Fruit fly (Drosophila melanogaster) whole organism, embryonic: ENCODE data around the gene Col4a1.

Source experiments
- Asciz ChIP-seq: fragments of 200-800 bp; sonication (Bioruptor generic); optimal IDR thresholded peaks from 2 replicates; lab custom pipeline; 2017; ENCODE audit warnings: missing biosample characterization, mild to moderate bottlenecking, missing genetic modification characterization, missing genetic modification reagents
- B-H1 ChIP-seq: fragments of 200-800 bp; sonication (Bioruptor generic); IDR thresholded peaks from 3 replicates; pipeline ENCODE4 v1.3.6; 2022; ENCODE audit warnings: missing biosample characterization, missing genetic modification characterization
- Bgb ChIP-seq: fragments of 200-800 bp; sonication (Bioruptor generic); IDR thresholded peaks from 2 replicates; pipeline ENCODE4 v1.3.6; 2022; ENCODE audit warnings: missing biosample characterization, missing genetic modification characterization; ENCODE audit not compliant: partially characterized antibody
- CG10979 ChIP-seq: fragments of 200-800 bp; sonication (Bioruptor generic); optimal IDR thresholded peaks from 2 replicates; lab custom pipeline; 2018; ENCODE audit warnings: missing biosample characterization, mild to moderate bottlenecking, missing genetic modification characterization, moderate library complexity
- CG13287 ChIP-seq: fragments of 200-800 bp; sonication (Bioruptor generic); IDR thresholded peaks from 2 replicates; pipeline ENCODE4 v1.3.6; 2022; ENCODE audit warnings: missing biosample characterization, missing genetic modification characterization; ENCODE audit not compliant: partially characterized antibody
- CG13296 ChIP-seq: fragments of 200-800 bp; sonication (Bioruptor generic); optimal IDR thresholded peaks from 3 replicates; lab custom pipeline; 2018; ENCODE audit warnings: missing biosample characterization, mild to moderate bottlenecking, missing genetic modification characterization
- CG14965 ChIP-seq: fragments of 200-800 bp; sonication (Bioruptor generic); optimal IDR thresholded peaks from 2 replicates; lab custom pipeline; 2016; ENCODE audit warnings: missing biosample characterization, missing genetic modification characterization, borderline replicate concordance
- CG17328 ChIP-seq: fragments of 200-800 bp; sonication (Bioruptor generic); IDR thresholded peaks from 2 replicates; pipeline ENCODE4 v1.3.6; 2022; ENCODE audit warnings: missing biosample characterization, missing genetic modification characterization
- CG17802 ChIP-seq: fragments of 200-800 bp; sonication (Bioruptor generic); optimal IDR thresholded peaks from 2 replicates; lab custom pipeline; 2018; ENCODE audit warnings: missing biosample characterization, mild to moderate bottlenecking, missing genetic modification characterization, moderate library complexity
- CG18599 ChIP-seq: fragments of 200-800 bp; sonication (Bioruptor generic); optimal IDR thresholded peaks from 3 replicates; lab custom pipeline; 2017; ENCODE audit warnings: missing biosample characterization, missing genetic modification characterization, mild to moderate bottlenecking, moderate library complexity, missing genetic modification reagents
- CG34376 ChIP-seq: fragments of 200-800 bp; sonication (Bioruptor generic); optimal IDR thresholded peaks from 2 replicates; lab custom pipeline; 2018; ENCODE audit warnings: missing biosample characterization, mild to moderate bottlenecking, missing genetic modification characterization
- CG4854 ChIP-seq: fragments of 200-800 bp; sonication (Bioruptor generic); optimal IDR thresholded peaks from 2 replicates; lab custom pipeline; 2016; ENCODE audit warnings: missing biosample characterization, missing genetic modification characterization, inconsistent platforms
- CG6791 ChIP-seq: fragments of 200-800 bp; sonication (Bioruptor generic); IDR thresholded peaks from 3 replicates; pipeline ENCODE4 v1.3.6; 2022; ENCODE audit warnings: missing biosample characterization, missing genetic modification characterization; ENCODE audit not compliant: partially characterized antibody
- CG6813 ChIP-seq: fragments of 200-800 bp; sonication (Bioruptor generic); optimal IDR thresholded peaks from 2 replicates; lab custom pipeline; 2017; ENCODE audit warnings: missing biosample characterization, missing genetic modification characterization, mild to moderate bottlenecking, moderate library complexity, missing genetic modification reagents
- CG6854 ChIP-seq: fragments of 200-800 bp; sonication (Bioruptor generic); optimal IDR thresholded peaks from 3 replicates; lab custom pipeline; 2017; ENCODE audit warnings: missing biosample characterization, mild to moderate bottlenecking, missing genetic modification characterization
- CG7928 ChIP-seq: fragments of 200-800 bp; sonication (Bioruptor generic); optimal IDR thresholded peaks from 2 replicates; lab custom pipeline; 2017; ENCODE audit warnings: missing biosample characterization, mild to moderate bottlenecking, missing genetic modification characterization
- CG8290 ChIP-seq, 3 experiments: fragments of 200-800 bp; sonication (Bioruptor generic); optimal IDR thresholded peaks; 2 replicates each; lab custom pipeline; 2016 to 2019; ENCODE audit warnings: missing biosample characterization in 3 of 3, missing genetic modification characterization in 3 of 3, mild to moderate bottlenecking in 2 of 3, moderate library complexity in 1 of 3
- CTCF ChIP-seq: fragments of 200-800 bp; sonication (Bioruptor generic); optimal IDR thresholded peaks from 2 replicates; lab custom pipeline; 2017; ENCODE audit warnings: missing biosample characterization, mild to moderate bottlenecking, missing genetic modification characterization, moderate library complexity
- Deaf1 ChIP-seq: fragments of 200-800 bp; optimal IDR thresholded peaks from 3 replicates; lab custom pipeline; 2019; ENCODE audit warnings: missing biosample characterization, mild to moderate bottlenecking, missing genetic modification characterization, moderate library complexity
- Fer1 ChIP-seq: fragments of 200-800 bp; sonication (Bioruptor generic); optimal IDR thresholded peaks from 2 replicates; lab custom pipeline; 2017; ENCODE audit warnings: missing biosample characterization, mild to moderate bottlenecking, missing genetic modification characterization
- Gsc ChIP-seq: fragments of 200-800 bp; sonication (Bioruptor generic); IDR thresholded peaks from 2 replicates; pipeline ENCODE4 v1.3.6; 2022; ENCODE audit warnings: missing biosample characterization, missing genetic modification characterization
- Hand ChIP-seq: fragments of 200-800 bp; sonication (Bioruptor generic); optimal IDR thresholded peaks from 2 replicates; lab custom pipeline; 2017; ENCODE audit warnings: mild to moderate bottlenecking, missing biosample characterization, missing genetic modification reagents, missing genetic modification characterization
- MBD-R2 ChIP-seq: fragments of 200-800 bp; sonication (Bioruptor generic); IDR thresholded peaks from 2 replicates; pipeline ENCODE4 v1.3.6; 2022; ENCODE audit warnings: missing biosample characterization, missing genetic modification characterization
- Med ChIP-seq: fragments of 200-800 bp; sonication (Bioruptor generic); peaks from one replicate; lab custom pipeline; 2016; ENCODE audit warnings: missing biosample characterization, missing genetic modification characterization, mild to moderate bottlenecking, inconsistent platforms, moderate library complexity
- Nf-YB ChIP-seq: fragments of 200-800 bp; sonication (Bioruptor generic); optimal IDR thresholded peaks from 3 replicates; lab custom pipeline; 2019; ENCODE audit warnings: missing biosample characterization, mild to moderate bottlenecking, missing genetic modification characterization, moderate library complexity
- Sin3A ChIP-seq: fragments of >200 bp; optimal IDR thresholded peaks from 2 replicates; lab custom pipeline; 2018
- Trl ChIP-seq, 3 experiments: fragments of >200 bp in 2 of 3; fragments of 200-800 bp in 1 of 3; sonication (Bioruptor generic) in 1 of 3; optimal IDR thresholded peaks; 2 replicates in 1 of 3; 3 replicates in 2 of 3; lab custom pipeline; 2016 to 2017; ENCODE audit warnings: missing biosample characterization in 1 of 3, missing genetic modification characterization in 1 of 3
- amos ChIP-seq: fragments of 200-800 bp; sonication (Bioruptor generic); IDR thresholded peaks from 2 replicates; pipeline ENCODE4 v1.3.6; 2022; ENCODE audit warnings: missing biosample characterization, missing genetic modification characterization; ENCODE audit not compliant: partially characterized antibody
- ap ChIP-seq: fragments of 200-800 bp; sonication (Bioruptor generic); IDR thresholded peaks from 2 replicates; pipeline ENCODE4 v1.3.6; 2022; ENCODE audit warnings: missing biosample characterization, missing genetic modification characterization
- ci ChIP-seq: fragments of 200-800 bp; sonication (Bioruptor generic); IDR thresholded peaks from 3 replicates; pipeline ENCODE4 v1.3.6; 2022; ENCODE audit warnings: missing biosample characterization, missing genetic modification characterization
- corto ChIP-seq: fragments of 200-800 bp; sonication (Bioruptor generic); optimal IDR thresholded peaks from 2 replicates; lab custom pipeline; 2016; ENCODE audit warnings: missing biosample characterization, mild to moderate bottlenecking, missing genetic modification characterization, moderate library complexity
- crol ChIP-seq: fragments of 200-800 bp; sonication (Bioruptor generic); IDR thresholded peaks from 2 replicates; pipeline ENCODE4 v1.3.6; 2022; ENCODE audit warnings: missing biosample characterization, missing genetic modification characterization
- dm ChIP-seq: fragments of 200-800 bp; sonication (Bioruptor generic); optimal IDR thresholded peaks from 3 replicates; lab custom pipeline; 2016; ENCODE audit warnings: missing biosample characterization, missing genetic modification characterization
- ewg ChIP-seq: fragments of 200-800 bp; sonication (Bioruptor generic); optimal IDR thresholded peaks from 3 replicates; lab custom pipeline; 2017; ENCODE audit warnings: mild to moderate bottlenecking, missing biosample characterization, missing genetic modification reagents, missing genetic modification characterization
- fd3F ChIP-seq: fragments of 200-800 bp; sonication (Bioruptor generic); optimal IDR thresholded peaks from 2 replicates; lab custom pipeline; 2018; ENCODE audit warnings: missing biosample characterization, mild to moderate bottlenecking, missing genetic modification characterization, moderate library complexity
- grn ChIP-seq: fragments of 200-800 bp; sonication (Bioruptor generic); optimal IDR thresholded peaks from 3 replicates; lab custom pipeline; 2017; ENCODE audit warnings: missing biosample characterization, missing genetic modification characterization
- her ChIP-seq: fragments of 200-800 bp; sonication (Bioruptor generic); optimal IDR thresholded peaks from 2 replicates; lab custom pipeline; 2016; ENCODE audit warnings: missing biosample characterization, missing genetic modification characterization
- insv ChIP-seq, 2 experiments: fragments of 200-800 bp; sonication (Bioruptor generic); optimal IDR thresholded peaks; 3 replicates each; lab custom pipeline; 2016 to 2018; ENCODE audit warnings: missing biosample characterization in 2 of 2, missing genetic modification characterization in 2 of 2
- nau ChIP-seq: fragments of 200-800 bp; sonication (Bioruptor generic); optimal IDR thresholded peaks from 3 replicates; lab custom pipeline; 2017; ENCODE audit warnings: missing biosample characterization, mild to moderate bottlenecking, missing genetic modification characterization, missing genetic modification reagents
- nerfin-1 ChIP-seq: fragments of 200-800 bp; sonication (Bioruptor generic); optimal IDR thresholded peaks from 3 replicates; lab custom pipeline; 2019; ENCODE audit warnings: missing biosample characterization, mild to moderate bottlenecking, missing genetic modification characterization, moderate library complexity
- pita ChIP-seq: fragments of 200-800 bp; sonication (Bioruptor generic); optimal IDR thresholded peaks from 2 replicates; lab custom pipeline; 2017; ENCODE audit warnings: missing biosample characterization, mild to moderate bottlenecking, missing genetic modification characterization
- pzg ChIP-seq: fragments of 200-800 bp; sonication (Bioruptor generic); optimal IDR thresholded peaks from 3 replicates; lab custom pipeline; 2018; ENCODE audit warnings: missing biosample characterization, mild to moderate bottlenecking, missing genetic modification characterization, moderate library complexity
- ranshi ChIP-seq: fragments of 200-800 bp; sonication (Bioruptor generic); IDR thresholded peaks from 2 replicates; pipeline ENCODE4 v1.3.6; 2022; ENCODE audit warnings: missing biosample characterization, missing genetic modification characterization
- sens ChIP-seq: fragments of 200-800 bp; sonication (Bioruptor generic); peaks from one replicate; lab custom pipeline; 2016; ENCODE audit warnings: missing biosample characterization, missing genetic modification characterization
- seq ChIP-seq: fragments of 200-800 bp; sonication (Bioruptor generic); IDR thresholded peaks from 2 replicates; pipeline ENCODE4 v1.3.6; 2022; ENCODE audit warnings: missing biosample characterization, missing genetic modification characterization
- sqz ChIP-seq: fragments of 200-800 bp; sonication (Bioruptor generic); optimal IDR thresholded peaks from 3 replicates; lab custom pipeline; 2018; ENCODE audit warnings: missing biosample characterization, mild to moderate bottlenecking, missing genetic modification characterization
- sug ChIP-seq: fragments of 200-800 bp; optimal IDR thresholded peaks from 2 replicates; lab custom pipeline; 2019; ENCODE audit warnings: missing biosample characterization, mild to moderate bottlenecking, missing genetic modification characterization, moderate library complexity
- vfl ChIP-seq: fragments of 200-800 bp; sonication (Bioruptor generic); optimal IDR thresholded peaks from 2 replicates; lab custom pipeline; 2016; ENCODE audit warnings: missing biosample characterization, missing genetic modification characterization

The Col4a1 gene

dm6 chr2L:5036120-5036519, 6.7 kb downstream of the Col4a1 start (continued):
- TF ChIP-seq CG10979 (tag; lab: Kevin White, UChicago) (peak; percentile 21), dm (GFP tag; lab: Kevin White, UChicago) (no peak), Sin3A (lab: Kevin White, UChicago) (no peak), Asciz (no peak), CTCF (GFP tag; lab: Kevin White, UChicago) (peak; percentile 91), sug (tag; lab: Kevin White, UChicago) (no peak), CG4854 (GFP tag; lab: Kevin White, UChicago) (no peak), B-H1 (GFP tag; lab: Robert Waterston, UW) (no peak), her (no peak), sens (GFP tag; lab: Kevin White, UChicago) (peak; percentile 44), pita (GFP tag; lab: Kevin White, UChicago) (no peak)

dm6 chr2L:5037402-5037860, 8.0 kb downstream of the Col4a1 start, which contains the start of the genes CG14042 and SP555:
Gene CG14042 (plus strand): TSS chr2L:5037709.
Gene SP555 (plus strand): TSS chr2L:5037709.
- TF ChIP-seq ewg, result peak; percentile 95
- TF ChIP-seq CG13287 (GFP tag; lab: Robert Waterston, UW), result 0 out of 2 replicates have a peak, but pooled peaks have one; percentile 7
- TF ChIP-seq amos (GFP tag; lab: Robert Waterston, UW), result 0 out of 2 replicates have a peak, but pooled peaks have one; percentile 13
- no peak for TF ChIP-seq ranshi (GFP tag; lab: Robert Waterston, UW)
- TF ChIP-seq nerfin-1 (tag; lab: Kevin White, UChicago), result peak; percentile 71
- TF ChIP-seq fd3F (GFP tag; lab: Kevin White, UChicago), result no peak
- no peak for TF ChIP-seq vfl
- peak; percentile 41 for TF ChIP-seq grn
- peak; percentile 16; the same call in 1 of the 2 replicates for TF ChIP-seq Bgb (GFP tag; lab: Robert Waterston, UW)
- no peak for TF ChIP-seq CG14965 (GFP tag; lab: Kevin White, UChicago)
- TF ChIP-seq CG18599 (GFP tag; lab: Kevin White, UChicago), result peak; percentile 12
- peak; percentile 56 for TF ChIP-seq Deaf1
- 0 out of 2 replicates have a peak, but pooled peaks have one; percentile 12 for TF ChIP-seq MBD-R2
- 0 out of 3 replicates have a peak, but pooled peaks have one; percentile 41 for TF ChIP-seq CG6791 (GFP tag; lab: Robert Waterston, UW)
- TF ChIP-seq CG6854 (GFP tag; lab: Kevin White, UChicago), result peak; percentile 14
- no peak for TF ChIP-seq CG8290 (GFP tag; optimal IDR thresholded peaks at IDR 0.05; lab: Kevin White, UChicago)
- TF ChIP-seq CG8290 (tag; optimal IDR thresholded peaks at IDR 0.05; lab: Kevin White, UChicago), result peak in 1 of 2 experiments; percentile 26
- no peak for TF ChIP-seq Gsc (GFP tag; lab: Robert Waterston, UW)
- no peak for TF ChIP-seq corto (GFP tag; lab: Kevin White, UChicago)
- TF ChIP-seq nau, result no peak
- TF ChIP-seq Trl (optimal IDR thresholded peaks at IDR 0.05; lab: Kevin White, UChicago), result peak; percentile 28 to 35
- no peak for TF ChIP-seq Trl (GFP tag; optimal IDR thresholded peaks at IDR 0.05; lab: Kevin White, UChicago)
- TF ChIP-seq crol (GFP tag; lab: Robert Waterston, UW), result peak; percentile 92
- peak; percentile 20 for TF ChIP-seq pzg (GFP tag; lab: Kevin White, UChicago)
- TF ChIP-seq Hand, result peak; percentile 19
- TF ChIP-seq CG34376 (GFP tag; lab: Kevin White, UChicago), result peak; percentile 30
- peak; percentile 93 for TF ChIP-seq seq (GFP tag; lab: Robert Waterston, UW)
- TF ChIP-seq CG6813 (GFP tag; lab: Kevin White, UChicago), result peak; percentile 14
- TF ChIP-seq CG17328 (GFP tag; lab: Robert Waterston, UW), result no peak
- no peak for TF ChIP-seq ap (GFP tag; lab: Robert Waterston, UW)
- no peak for TF ChIP-seq CG17802 (tag; lab: Kevin White, UChicago)
- TF ChIP-seq insv (GFP tag; optimal IDR thresholded peaks at IDR 0.05; lab: Kevin White, UChicago), result peak in 1 of 2 experiments; percentile 77
- peak; percentile 39 for TF ChIP-seq CG7928
- peak; percentile 7 for TF ChIP-seq Med
- peak; percentile 63 for TF ChIP-seq sqz (GFP tag; lab: Kevin White, UChicago)
- TF ChIP-seq Fer1, result peak; percentile 9
- peak; percentile 52 for TF ChIP-seq Nf-YB (GFP tag; lab: Kevin White, UChicago)
- 0 out of 3 replicates have a peak, but pooled peaks have one; percentile 16 for TF ChIP-seq ci (GFP tag; lab: Robert Waterston, UW)
- no peak for TF ChIP-seq CG13296 (GFP tag; lab: Kevin White, UChicago)
